Fruit fly (Drosophila melanogaster): ENCODE results near the gene CG32069.
A peak's percentile ranks its signal among the peaks of the same experiment; 100 is the strongest.

CG32069 gene

DNA sequence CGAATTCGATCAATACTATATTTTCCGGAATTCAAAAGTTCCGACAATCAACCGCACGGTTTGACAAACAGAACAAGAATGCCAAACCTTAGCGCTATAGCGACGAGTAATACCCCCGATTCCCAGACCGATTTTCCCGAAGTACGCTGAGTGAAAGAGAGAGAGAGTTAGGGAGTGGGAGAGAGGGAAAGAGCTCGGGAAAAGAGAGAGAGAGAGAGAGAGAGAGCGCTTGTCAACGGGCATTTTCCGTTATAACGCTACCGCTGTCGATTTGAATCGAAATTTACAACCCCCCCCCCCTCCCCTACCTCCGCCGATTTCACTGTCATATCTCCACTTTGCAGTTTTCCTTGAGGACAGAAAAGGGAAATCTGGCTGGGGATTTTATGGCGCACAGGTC, 15.9 kb downstream of the CG32069 start (continued):
- TF ChIP-seq CG17568 (GFP tag; optimal IDR thresholded peaks at IDR 0.05) (no peak), Lim3 (GFP tag; IDR thresholded peaks at IDR 0.05) (no peak), az2 (GFP tag; optimal IDR thresholded peaks at IDR 0.05) (no peak), hkb (optimal IDR thresholded peaks at IDR 0.05) (no peak), hkb (GFP tag; IDR thresholded peaks at IDR 0.05) (no peak), CG32772 (GFP tag; IDR thresholded peaks at IDR 0.05) (no peak), mam (GFP tag; optimal IDR thresholded peaks at IDR 0.05) (no peak), yki (optimal IDR thresholded peaks at IDR 0.05) (peak; percentile 68), pum (GFP tag; optimal IDR thresholded peaks at IDR 0.05) (no peak), CG11456 (GFP tag; IDR thresholded peaks at IDR 0.05) (no peak), CG6175 (GFP tag; IDR thresholded peaks at IDR 0.05) (no peak), Deaf1 (tag; optimal IDR thresholded peaks at IDR 0.05) (peak; percentile 89), CG16863 (GFP tag; optimal IDR thresholded peaks at IDR 0.05) (no peak), CG17912 (GFP tag; optimal IDR thresholded peaks at IDR 0.05) (no peak), p53 (GFP tag; optimal IDR thresholded peaks at IDR 0.05) (no peak), Poxn (GFP tag; IDR thresholded peaks at IDR 0.05) (no peak), bowl (GFP tag; IDR thresholded peaks at IDR 0.05) (no peak), BEAF-32 (GFP tag; optimal IDR thresholded peaks at IDR 0.05) (no peak), CG4328 (GFP tag; optimal IDR thresholded peaks at IDR 0.05) (no peak), Optix (GFP tag; IDR thresholded peaks at IDR 0.05) (no peak), CG2889 (GFP tag; IDR thresholded peaks at IDR 0.05) (no peak), Six4 (GFP tag; optimal IDR thresholded peaks at IDR 0.05) (no peak), CG33213 (GFP tag; optimal IDR thresholded peaks at IDR 0.05) (no peak), CG14667 (GFP tag; IDR thresholded peaks at IDR 0.05) (no peak), CG1832 (GFP tag; optimal IDR thresholded peaks at IDR 0.05) (peak; percentile 67), Dip2 (GFP tag; IDR thresholded peaks at IDR 0.05) (no peak), CG9932 (GFP tag; IDR thresholded peaks at IDR 0.05) (no peak), CG42726 (GFP tag; IDR thresholded peaks at IDR 0.05; ENCODE audit: partially characterized antibody) (no peak), cwo (GFP tag; optimal IDR thresholded peaks at IDR 0.05) (no peak), tx (GFP tag; optimal IDR thresholded peaks at IDR 0.05) (no peak), Jarid2 (GFP tag; optimal IDR thresholded peaks at IDR 0.05) (peak; percentile 16), CG1529 (GFP tag; optimal IDR thresholded peaks at IDR 0.05) (peak; percentile 97), Hmr (GFP tag; optimal IDR thresholded peaks at IDR 0.05) (no peak), CG13296 (GFP tag; optimal IDR thresholded peaks at IDR 0.05) (no peak), Atf-2 (GFP tag; optimal IDR thresholded peaks at IDR 0.05) (no peak), CG31388 (GFP tag; optimal IDR thresholded peaks at IDR 0.05) (no peak), eve (GFP tag; optimal IDR thresholded peaks at IDR 0.05) (no peak), fd102C (GFP tag; optimal IDR thresholded peaks at IDR 0.05) (no peak), CG15011 (GFP tag; optimal IDR thresholded peaks at IDR 0.05) (no peak), Hmx (GFP tag; optimal IDR thresholded peaks at IDR 0.05) (no peak), tll (GFP tag; optimal IDR thresholded peaks at IDR 0.05) (no peak), CG11560 (tag; IDR thresholded peaks at IDR 0.05) (no peak), Hr51 (GFP tag; optimal IDR thresholded peaks at IDR 0.05) (no peak), Sry-β (GFP tag; optimal IDR thresholded peaks at IDR 0.05) (no peak), jumu (GFP tag; optimal IDR thresholded peaks at IDR 0.05) (no peak), CG6791 (GFP tag; IDR thresholded peaks at IDR 0.05; ENCODE audit: partially characterized antibody) (peak; percentile 65; the same call in 1 of the 3 replicates), CG18764 (GFP tag; optimal IDR thresholded peaks at IDR 0.05) (no peak), CG2199 (GFP tag; IDR thresholded peaks at IDR 0.05) (0 out of 3 replicates have a peak, but pooled peaks have one; percentile 16), fru (optimal IDR thresholded peaks at IDR 0.05) (no peak), zen2 (GFP tag; IDR thresholded peaks at IDR 0.05; ENCODE audit: partially characterized antibody) (no peak), gem (tag; optimal IDR thresholded peaks at IDR 0.05) (no peak), wdn (GFP tag; IDR thresholded peaks at IDR 0.05) (no peak), bigmax (GFP tag; optimal IDR thresholded peaks at IDR 0.05) (no peak)
